Worm (Caenorhabditis elegans): ENCODE data around the gene C30B5.17.

ce11 chrII:6168714-6169113 lies 34.1 kb downstream of the C30B5.17 start:
- TF ChIP-seq pag-3 (tag; optimal IDR thresholded peaks at IDR 0.05; ENCODE audit: borderline replicate concordance, insufficient read depth) (no peak), sox-4 (tag; optimal IDR thresholded peaks at IDR 0.05) (no peak), nhr-85 (tag) (no peak), aly-2 (tag; optimal IDR thresholded peaks at IDR 0.05) (no peak), ces-1 (GFP tag; optimal IDR thresholded peaks at IDR 0.05) (no peak)
